Fruit fly (Drosophila melanogaster): ENCODE results near the gene CG15743.

CG15743 gene

DNA sequence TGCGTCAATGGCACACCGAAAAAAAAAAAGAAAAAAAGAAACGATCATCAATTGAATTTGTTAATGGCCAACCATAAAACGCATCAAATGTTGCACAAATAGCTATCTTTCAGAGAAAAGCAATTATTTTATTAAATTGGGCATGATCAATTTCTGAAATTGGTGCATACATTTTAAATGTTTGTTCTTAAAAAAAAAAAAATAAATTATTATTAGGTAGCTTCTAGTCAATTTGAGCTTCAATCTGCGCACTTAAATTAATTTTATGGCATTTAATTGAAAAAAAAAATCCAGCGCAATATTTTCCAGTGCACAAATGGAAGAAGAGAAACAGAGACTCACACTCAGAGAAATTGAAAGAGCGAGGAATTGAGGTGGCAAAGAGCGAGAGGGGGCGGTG is 37.6 kb downstream of the CG15743 start (continued):
- TF ChIP-seq Hmr (GFP tag; optimal IDR thresholded peaks at IDR 0.05) (peak; percentile 68), CG1024 (GFP tag; IDR thresholded peaks at IDR 0.05) (no peak), Usf (GFP tag; optimal IDR thresholded peaks at IDR 0.05) (no peak), C15 (GFP tag; IDR thresholded peaks at IDR 0.05) (no peak), CG15479 (GFP tag; optimal IDR thresholded peaks at IDR 0.05) (no peak), stc (GFP tag; IDR thresholded peaks at IDR 0.05) (peak; percentile 55), CG17359 (tag; optimal IDR thresholded peaks at IDR 0.05) (peak; percentile 66), emc (GFP tag; optimal IDR thresholded peaks at IDR 0.05) (peak; percentile 44), CG12104 (GFP tag; optimal IDR thresholded peaks at IDR 0.05) (peak; percentile 53), sr (GFP tag; IDR thresholded peaks at IDR 0.05) (no peak), en (GFP tag; optimal IDR thresholded peaks at IDR 0.05) (no peak), mam (GFP tag; optimal IDR thresholded peaks at IDR 0.05) (peak; percentile 67), sob (GFP tag; IDR thresholded peaks at IDR 0.05) (peak; percentile 35; the same call in 1 of the 2 replicates), Sry-β (GFP tag; optimal IDR thresholded peaks at IDR 0.05) (no peak), CG1603 (tag; optimal IDR thresholded peaks at IDR 0.05) (no peak), NC2α (GFP tag; optimal IDR thresholded peaks at IDR 0.05) (no peak), klu (GFP tag; IDR thresholded peaks at IDR 0.05) (peak; percentile 40; the same call in 1 of the 2 replicates), CG9727 (GFP tag; optimal IDR thresholded peaks at IDR 0.05) (peak; percentile 59), Six4 (GFP tag; optimal IDR thresholded peaks at IDR 0.05) (peak; percentile 50), CrebB (tag; optimal IDR thresholded peaks at IDR 0.05) (no peak), Side (GFP tag; optimal IDR thresholded peaks at IDR 0.05) (no peak), CG8089 (GFP tag; optimal IDR thresholded peaks at IDR 0.05) (peak; percentile 65), CG17328 (GFP tag; IDR thresholded peaks at IDR 0.05) (0 out of 2 replicates have a peak, but pooled peaks have one; percentile 24), inv (GFP tag; IDR thresholded peaks at IDR 0.05; ENCODE audit: partially characterized antibody) (no peak), CG4282 (GFP tag; optimal IDR thresholded peaks at IDR 0.05) (no peak), Oaz (GFP tag; IDR thresholded peaks at IDR 0.05) (0 out of 2 replicates have a peak, but pooled peaks have one; percentile 18), Poxn (GFP tag; IDR thresholded peaks at IDR 0.05) (no peak), Scr (GFP tag; IDR thresholded peaks at IDR 0.05; ENCODE audit: partially characterized antibody) (no peak), dm (GFP tag; optimal IDR thresholded peaks at IDR 0.05) (no peak), CG32532 (GFP tag; IDR thresholded peaks at IDR 0.05) (peak; percentile 71), cwo (GFP tag; optimal IDR thresholded peaks at IDR 0.05) (no peak), Dad (GFP tag; optimal IDR thresholded peaks at IDR 0.05) (no peak), CG16863 (GFP tag; optimal IDR thresholded peaks at IDR 0.05) (peak; percentile 63), CG5953 (GFP tag; IDR thresholded peaks at IDR 0.05) (0 out of 2 replicates have a peak, but pooled peaks have one; percentile 29), CG2889 (GFP tag; IDR thresholded peaks at IDR 0.05) (no peak), Hmx (GFP tag; optimal IDR thresholded peaks at IDR 0.05) (no peak), eyg (GFP tag; optimal IDR thresholded peaks at IDR 0.05) (peak; percentile 26), Gug (GFP tag; IDR thresholded peaks at IDR 0.05) (0 out of 4 replicates have a peak, but pooled peaks have one; percentile 26), CG17829 (tag; optimal IDR thresholded peaks at IDR 0.05) (peak; percentile 37), Ada2b (GFP tag; IDR thresholded peaks at IDR 0.05) (peak; percentile 65), CG7839 (tag; optimal IDR thresholded peaks at IDR 0.05) (peak; percentile 76), mirr (GFP tag; optimal IDR thresholded peaks at IDR 0.05) (no peak), croc (GFP tag; conservative IDR thresholded peaks at IDR 0.05) (no peak), CG2120 (GFP tag; optimal IDR thresholded peaks at IDR 0.05) (peak; percentile 89), CG13624 (GFP tag; optimal IDR thresholded peaks at IDR 0.05) (peak; percentile 57), BEAF-32 (GFP tag; optimal IDR thresholded peaks at IDR 0.05) (no peak), Atf6 (GFP tag; IDR thresholded peaks at IDR 0.05) (peak; percentile 41), CG3281 (GFP tag; optimal IDR thresholded peaks at IDR 0.05) (peak; percentile 56), peb (GFP tag; IDR thresholded peaks at IDR 0.05) (no peak), nau (GFP tag; optimal IDR thresholded peaks at IDR 0.05) (peak; percentile 26), ham (GFP tag; IDR thresholded peaks at IDR 0.05) (no peak), gfzf (GFP tag; optimal IDR thresholded peaks at IDR 0.05) (no peak)

Measured in whole organism, embryonic.